Fruit fly (Drosophila melanogaster): ENCODE data around the gene Usp2.

Usp2 gene

dm6 chrX:22491028-22491769 lies 35.6 kb downstream of the Usp2 start (continued):
- TF ChIP-seq scrt (GFP tag; optimal IDR thresholded peaks at IDR 0.05) (peak; percentile 26), CG8924 (tag; optimal IDR thresholded peaks at IDR 0.05) (peak; percentile 77), CG12659 (GFP tag; optimal IDR thresholded peaks at IDR 0.05) (peak; percentile 79), CG12155 (GFP tag; optimal IDR thresholded peaks at IDR 0.05) (peak; percentile 41), Meics (GFP tag; optimal IDR thresholded peaks at IDR 0.05) (peak; percentile 80), sens (GFP tag) (peak; percentile 62), dm (GFP tag; optimal IDR thresholded peaks at IDR 0.05) (no peak), vvl (GFP tag; IDR thresholded peaks at IDR 0.05) (0 out of 2 replicates have a peak, but pooled peaks have one; percentile 19), CG14441 (GFP tag; IDR thresholded peaks at IDR 0.05) (peak; percentile 49), grn (GFP tag; optimal IDR thresholded peaks at IDR 0.05) (peak; percentile 18), CG7786 (GFP tag; optimal IDR thresholded peaks at IDR 0.05) (peak; percentile 54), zf30C (GFP tag; optimal IDR thresholded peaks at IDR 0.05) (peak; percentile 53), disco-r (GFP tag; optimal IDR thresholded peaks at IDR 0.05) (no peak), CG15601 (tag; optimal IDR thresholded peaks at IDR 0.05) (peak; percentile 16), Max (GFP tag; optimal IDR thresholded peaks at IDR 0.05) (peak; percentile 13), Hsf (GFP tag; optimal IDR thresholded peaks at IDR 0.05) (peak; percentile 18), pzg (GFP tag; optimal IDR thresholded peaks at IDR 0.05) (no peak), dysf (GFP tag; IDR thresholded peaks at IDR 0.05) (peak; percentile 65), CG31441 (GFP tag; IDR thresholded peaks at IDR 0.05) (no peak; the same call in 1 of the 2 replicates), CG10267 (tag; optimal IDR thresholded peaks at IDR 0.05) (peak; percentile 56), cato (GFP tag; optimal IDR thresholded peaks at IDR 0.05; ENCODE audit: borderline replicate concordance) (peak; percentile 56), Sox102F (GFP tag; optimal IDR thresholded peaks at IDR 0.05) (peak; percentile 67), kay (GFP tag; optimal IDR thresholded peaks at IDR 0.05) (peak; percentile 13), CG2712 (tag; optimal IDR thresholded peaks at IDR 0.05) (peak; percentile 57), CG13624 (GFP tag; optimal IDR thresholded peaks at IDR 0.05) (no peak), CG13123 (GFP tag; optimal IDR thresholded peaks at IDR 0.05) (peak; percentile 6), CG3847 (GFP tag; IDR thresholded peaks at IDR 0.05) (peak; percentile 45; the same call in 1 of the 2 replicates), Abd-B (GFP tag; optimal IDR thresholded peaks at IDR 0.05) (peak; percentile 51), CG32532 (GFP tag; IDR thresholded peaks at IDR 0.05) (peak; percentile 64), CG16815 (GFP tag; optimal IDR thresholded peaks at IDR 0.05) (peak; percentile 41), CG6813 (GFP tag; optimal IDR thresholded peaks at IDR 0.05) (peak; percentile 39), CG9797 (GFP tag; optimal IDR thresholded peaks at IDR 0.05) (no peak), CG4820 (GFP tag; optimal IDR thresholded peaks at IDR 0.05) (peak; percentile 39), tgo (GFP tag; IDR thresholded peaks at IDR 0.05) (peak; percentile 50), CG12071 (GFP tag; optimal IDR thresholded peaks at IDR 0.05) (no peak), Sry-δ (GFP tag; optimal IDR thresholded peaks at IDR 0.05) (no peak), Jarid2 (GFP tag; optimal IDR thresholded peaks at IDR 0.05) (peak; percentile 71), Adf1 (GFP tag; IDR thresholded peaks at IDR 0.05) (no peak; the same call in 1 of the 2 replicates), trh (GFP tag; optimal IDR thresholded peaks at IDR 0.05) (peak; percentile 2), az2 (GFP tag; optimal IDR thresholded peaks at IDR 0.05) (peak; percentile 54), CG9817 (tag; optimal IDR thresholded peaks at IDR 0.05) (peak; percentile 51), CG2199 (GFP tag; IDR thresholded peaks at IDR 0.05) (peak; percentile 96), ems (GFP tag; optimal IDR thresholded peaks at IDR 0.05) (no peak), Lhr (GFP tag; optimal IDR thresholded peaks at IDR 0.05) (no peak), CG3065 (GFP tag; optimal IDR thresholded peaks at IDR 0.05) (no peak), CG10274 (GFP tag; optimal IDR thresholded peaks at IDR 0.05) (peak; percentile 42), ssp (GFP tag; IDR thresholded peaks at IDR 0.05) (0 out of 2 replicates have a peak, but pooled peaks have one; percentile 12), CkIIα-i1 (GFP tag; IDR thresholded peaks at IDR 0.05) (no peak), Asciz (GFP tag; optimal IDR thresholded peaks at IDR 0.05) (peak; percentile 47)
